Fruit fly (Drosophila melanogaster) whole organism, embryonic: Measurements from ENCODE around the gene SMC6.

Experiments used
- Atf-2 ChIP-seq: fragments of 200-800 bp; sonication (Bioruptor generic); optimal IDR thresholded peaks from 2 replicates; lab custom pipeline; 2016; ENCODE audit warnings: missing biosample characterization, missing genetic modification characterization
- Atf6 ChIP-seq: fragments of 200-800 bp; sonication (Bioruptor generic); IDR thresholded peaks from 2 replicates; pipeline ENCODE4 v1.3.6; 2022; ENCODE audit warnings: missing biosample characterization, missing genetic modification characterization
- Bdp1 ChIP-seq: fragments of 200-800 bp; sonication (Bioruptor generic); optimal IDR thresholded peaks from 3 replicates; lab custom pipeline; 2016; ENCODE audit warnings: missing biosample characterization, missing genetic modification characterization
- CG14014 ChIP-seq: fragments of 200-800 bp; sonication (Bioruptor generic); IDR thresholded peaks from 2 replicates; pipeline ENCODE4 v1.3.6; 2022; ENCODE audit warnings: missing biosample characterization, missing genetic modification characterization
- CG16813 ChIP-seq: fragments of 200-800 bp; sonication (Bioruptor generic); IDR thresholded peaks from 3 replicates; pipeline ENCODE4 v1.3.6; 2022; ENCODE audit warnings: missing biosample characterization, missing genetic modification characterization; ENCODE audit not compliant: partially characterized antibody
- CG18599 ChIP-seq: fragments of 200-800 bp; sonication (Bioruptor generic); optimal IDR thresholded peaks from 3 replicates; lab custom pipeline; 2017; ENCODE audit warnings: missing biosample characterization, missing genetic modification characterization, mild to moderate bottlenecking, moderate library complexity, missing genetic modification reagents
- CG30020 ChIP-seq: fragments of 200-800 bp; optimal IDR thresholded peaks from 2 replicates; lab custom pipeline; 2019; ENCODE audit warnings: missing biosample characterization, mild to moderate bottlenecking, missing genetic modification characterization, moderate library complexity
- CG4282 ChIP-seq: fragments of 200-800 bp; sonication (Bioruptor generic); optimal IDR thresholded peaks from 2 replicates; lab custom pipeline; 2016; ENCODE audit warnings: missing biosample characterization, missing genetic modification characterization
- CG6175 ChIP-seq: fragments of 200-800 bp; sonication (Bioruptor generic); IDR thresholded peaks from 3 replicates; pipeline ENCODE4 v1.3.6; 2022; ENCODE audit warnings: missing biosample characterization, missing genetic modification characterization
- CG6683 ChIP-seq: fragments of 200-800 bp; sonication (Bioruptor generic); optimal IDR thresholded peaks from 2 replicates; lab custom pipeline; 2017; ENCODE audit warnings: missing biosample characterization, mild to moderate bottlenecking, missing genetic modification characterization, missing genetic modification reagents
- CG7556 ChIP-seq: fragments of 200-800 bp; sonication (Bioruptor generic); optimal IDR thresholded peaks from 2 replicates; lab custom pipeline; 2017; ENCODE audit warnings: missing biosample characterization, mild to moderate bottlenecking, missing genetic modification characterization
- CG7786 ChIP-seq: fragments of 200-800 bp; sonication (Bioruptor generic); optimal IDR thresholded peaks from 2 replicates; lab custom pipeline; 2016; ENCODE audit warnings: missing biosample characterization, missing genetic modification characterization
- CG7839 ChIP-seq: fragments of 200-800 bp; sonication (Bioruptor generic); optimal IDR thresholded peaks from 3 replicates; lab custom pipeline; 2018; ENCODE audit warnings: missing biosample characterization, mild to moderate bottlenecking, missing genetic modification characterization, moderate library complexity
- CG8388 ChIP-seq: fragments of 200-800 bp; sonication (Bioruptor generic); optimal IDR thresholded peaks from 2 replicates; lab custom pipeline; 2019; ENCODE audit warnings: missing biosample characterization, mild to moderate bottlenecking, missing genetic modification characterization, moderate library complexity
- CG8924 ChIP-seq: fragments of 200-800 bp; optimal IDR thresholded peaks from 3 replicates; lab custom pipeline; 2019; ENCODE audit warnings: missing biosample characterization, mild to moderate bottlenecking, missing genetic modification characterization, moderate library complexity
- CG9437 ChIP-seq: fragments of 200-800 bp; sonication (Bioruptor generic); optimal IDR thresholded peaks from 2 replicates; lab custom pipeline; 2018; ENCODE audit warnings: missing biosample characterization, mild to moderate bottlenecking, missing genetic modification characterization
- Camta ChIP-seq: fragments of 200-800 bp; sonication (Bioruptor generic); optimal IDR thresholded peaks from 2 replicates; lab custom pipeline; 2016; ENCODE audit warnings: missing biosample characterization, missing genetic modification characterization
- D19A ChIP-seq: fragments of 200-800 bp; optimal IDR thresholded peaks from 3 replicates; lab custom pipeline; 2019; ENCODE audit warnings: missing biosample characterization, mild to moderate bottlenecking, missing genetic modification characterization, moderate library complexity
- Doc3 ChIP-seq: fragments of 200-800 bp; sonication (Bioruptor generic); IDR thresholded peaks from 3 replicates; pipeline ENCODE4 v1.3.6; 2022; ENCODE audit warnings: missing biosample characterization, missing genetic modification characterization; ENCODE audit not compliant: partially characterized antibody
- Dp ChIP-seq: fragments of 200-800 bp; sonication (Bioruptor generic); optimal IDR thresholded peaks from 2 replicates; lab custom pipeline; 2018; ENCODE audit warnings: missing biosample characterization, mild to moderate bottlenecking, missing genetic modification characterization, moderate library complexity
- Dref ChIP-seq: fragments of 200-800 bp; sonication (Bioruptor generic); IDR thresholded peaks from 2 replicates; pipeline ENCODE4 v1.3.6; 2022; ENCODE audit warnings: missing biosample characterization, missing genetic modification characterization
- E2f2 ChIP-seq: fragments of 200-800 bp; sonication (Bioruptor generic); IDR thresholded peaks from 2 replicates; pipeline ENCODE4 v1.3.6; 2022; ENCODE audit warnings: missing biosample characterization, missing genetic modification characterization
- Fer1 ChIP-seq: fragments of 200-800 bp; sonication (Bioruptor generic); optimal IDR thresholded peaks from 2 replicates; lab custom pipeline; 2017; ENCODE audit warnings: missing biosample characterization, mild to moderate bottlenecking, missing genetic modification characterization
- H2.0 ChIP-seq: fragments of 200-800 bp; sonication (Bioruptor generic); IDR thresholded peaks from 2 replicates; pipeline ENCODE4 v1.3.6; 2022; ENCODE audit warnings: missing biosample characterization, missing genetic modification characterization
- Hand ChIP-seq: fragments of 200-800 bp; sonication (Bioruptor generic); optimal IDR thresholded peaks from 2 replicates; lab custom pipeline; 2017; ENCODE audit warnings: mild to moderate bottlenecking, missing biosample characterization, missing genetic modification reagents, missing genetic modification characterization
- HmgD ChIP-seq: fragments of 200-800 bp; sonication (Bioruptor generic); optimal IDR thresholded peaks from 3 replicates; lab custom pipeline; 2016; ENCODE audit warnings: missing biosample characterization, missing genetic modification characterization
- HmgZ ChIP-seq: fragments of 200-800 bp; sonication (Bioruptor generic); optimal IDR thresholded peaks from 2 replicates; lab custom pipeline; 2018; ENCODE audit warnings: missing biosample characterization, mild to moderate bottlenecking, missing genetic modification characterization
- NC2α ChIP-seq: fragments of 200-800 bp; sonication (Bioruptor generic); optimal IDR thresholded peaks from 2 replicates; lab custom pipeline; 2016; ENCODE audit warnings: missing biosample characterization, missing genetic modification characterization
- Six4 ChIP-seq: fragments of 200-800 bp; sonication (Bioruptor generic); optimal IDR thresholded peaks from 2 replicates; lab custom pipeline; 2016; ENCODE audit warnings: missing biosample characterization, missing genetic modification characterization
- Spps ChIP-seq: fragments of 200-800 bp; sonication (Bioruptor generic); optimal IDR thresholded peaks from 2 replicates; lab custom pipeline; 2018; ENCODE audit warnings: missing biosample characterization, mild to moderate bottlenecking, missing genetic modification characterization
- aop ChIP-seq: fragments of 200-800 bp; sonication (Bioruptor generic); IDR thresholded peaks from 2 replicates; pipeline ENCODE4 v1.3.6; 2022; ENCODE audit warnings: missing biosample characterization, missing genetic modification characterization
- ci ChIP-seq: fragments of 200-800 bp; sonication (Bioruptor generic); IDR thresholded peaks from 3 replicates; pipeline ENCODE4 v1.3.6; 2022; ENCODE audit warnings: missing biosample characterization, missing genetic modification characterization
- dan ChIP-seq: fragments of 200-800 bp; sonication (Bioruptor generic); IDR thresholded peaks from 2 replicates; pipeline ENCODE4 v1.3.6; 2022; ENCODE audit warnings: missing biosample characterization, missing genetic modification characterization
- dmrt99B ChIP-seq: fragments of 200-800 bp; sonication (Bioruptor generic); optimal IDR thresholded peaks from 2 replicates; lab custom pipeline; 2018; ENCODE audit warnings: missing biosample characterization, mild to moderate bottlenecking, missing genetic modification characterization, moderate library complexity
- ewg ChIP-seq: fragments of 200-800 bp; sonication (Bioruptor generic); optimal IDR thresholded peaks from 3 replicates; lab custom pipeline; 2017; ENCODE audit warnings: mild to moderate bottlenecking, missing biosample characterization, missing genetic modification reagents, missing genetic modification characterization
- fd3F ChIP-seq: fragments of 200-800 bp; sonication (Bioruptor generic); optimal IDR thresholded peaks from 2 replicates; lab custom pipeline; 2018; ENCODE audit warnings: missing biosample characterization, mild to moderate bottlenecking, missing genetic modification characterization, moderate library complexity
- gro ChIP-seq: fragments of 200-800 bp; sonication (Bioruptor generic); optimal IDR thresholded peaks from 2 replicates; lab custom pipeline; 2016; ENCODE audit warnings: missing biosample characterization, missing genetic modification characterization
- kni ChIP-seq: fragments of 200-800 bp; sonication (Bioruptor generic); optimal IDR thresholded peaks from 3 replicates; lab custom pipeline; 2017; ENCODE audit warnings: mild to moderate bottlenecking, missing biosample characterization, missing genetic modification reagents, missing genetic modification characterization
- lilli ChIP-seq: fragments of 200-800 bp; sonication (Bioruptor generic); optimal IDR thresholded peaks from 3 replicates; lab custom pipeline; 2016; ENCODE audit warnings: missing biosample characterization, missing genetic modification characterization
- mirr ChIP-seq: fragments of 200-800 bp; sonication (Bioruptor generic); optimal IDR thresholded peaks from 3 replicates; lab custom pipeline; 2018; ENCODE audit warnings: missing biosample characterization, mild to moderate bottlenecking, missing genetic modification characterization
- mld ChIP-seq: fragments of 200-800 bp; sonication (Bioruptor generic); IDR thresholded peaks from 3 replicates; pipeline ENCODE4 v1.3.6; 2022; ENCODE audit warnings: missing biosample characterization, missing genetic modification characterization; ENCODE audit not compliant: partially characterized antibody
- prd ChIP-seq, 3 experiments: fragments of >200 bp in 2 of 3; fragments of 200-800 bp in 1 of 3; sonication (Bioruptor generic) in 1 of 3; optimal IDR thresholded peaks in 2 of 3; IDR thresholded peaks in 1 of 3; 2 replicates in 2 of 3; 3 replicates in 1 of 3; pipeline versions ENCODE4 v1.3.6 to Lab custom; 2017 to 2022; ENCODE audit warnings: missing biosample characterization in 1 of 3, missing genetic modification characterization in 1 of 3
- salm ChIP-seq: fragments of 200-800 bp; sonication (Bioruptor generic); optimal IDR thresholded peaks from 2 replicates; lab custom pipeline; 2018; ENCODE audit warnings: missing biosample characterization, mild to moderate bottlenecking, missing genetic modification characterization
- sisA ChIP-seq: fragments of 200-800 bp; sonication (Bioruptor generic); IDR thresholded peaks from 2 replicates; pipeline ENCODE4 v1.3.6; 2022; ENCODE audit warnings: missing biosample characterization, missing genetic modification characterization
- sna ChIP-seq: fragments of 200-800 bp; sonication (Bioruptor generic); IDR thresholded peaks from 2 replicates; pipeline ENCODE4 v1.3.6; 2022; ENCODE audit warnings: missing biosample characterization, missing genetic modification characterization; ENCODE audit not compliant: partially characterized antibody
- sob ChIP-seq: fragments of 200-800 bp; sonication (Bioruptor generic); IDR thresholded peaks from 2 replicates; pipeline ENCODE4 v1.3.6; 2022; ENCODE audit warnings: missing biosample characterization, missing genetic modification characterization
- tgo ChIP-seq: fragments of 200-800 bp; sonication (Bioruptor generic); IDR thresholded peaks from 3 replicates; pipeline ENCODE4 v1.3.6; 2022; ENCODE audit warnings: missing biosample characterization, missing genetic modification characterization
- ttk ChIP-seq: fragments of 200-800 bp; sonication (Bioruptor generic); IDR thresholded peaks from 2 replicates; pipeline ENCODE4 v2.1.2; 2022; ENCODE audit warnings: missing biosample characterization, missing genetic modification characterization
- vvl ChIP-seq: fragments of 200-800 bp; sonication (Bioruptor generic); IDR thresholded peaks from 2 replicates; pipeline ENCODE4 v1.3.6; 2022; ENCODE audit warnings: missing biosample characterization, missing genetic modification characterization

SMC6 gene

DNA sequence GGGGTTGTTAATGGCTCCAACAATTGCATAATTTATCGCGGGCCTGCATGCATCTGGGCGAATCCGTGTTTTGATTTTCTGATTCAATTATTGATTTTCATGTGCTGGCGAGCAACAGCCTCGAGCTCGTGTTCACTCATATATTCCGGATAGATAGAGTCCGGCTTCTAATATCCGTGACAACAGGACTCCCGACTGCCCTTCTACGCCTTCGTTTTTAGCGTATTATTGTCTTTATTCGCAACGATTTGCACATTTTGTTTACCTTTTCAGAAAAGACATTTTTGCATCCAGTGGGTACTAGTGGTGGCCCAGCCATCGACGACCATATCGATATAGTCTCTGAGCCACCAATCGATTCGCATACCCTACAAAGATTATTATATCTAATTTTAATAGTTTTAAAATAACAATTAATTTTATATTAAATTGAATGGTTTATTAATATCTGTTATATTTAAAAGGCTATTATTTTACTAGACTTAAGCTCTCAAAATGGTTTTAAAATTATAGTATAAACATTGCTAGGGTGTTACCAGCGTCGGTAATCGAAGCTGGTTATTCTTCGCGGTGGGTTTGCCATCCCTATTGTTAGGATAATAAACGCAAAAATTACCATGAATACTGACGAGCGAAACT is 31.9 kb downstream of the SMC6 start, which contains the start of the genes Myo95E and TBC1d7 (continued):
- TF ChIP-seq kni, result no peak
- TF ChIP-seq Bdp1 (GFP tag; lab: Kevin White, UChicago), result no peak
- peak; percentile 75 for TF ChIP-seq CG16813 (GFP tag; lab: Robert Waterston, UW)
- TF ChIP-seq HmgD, result no peak
- peak; percentile 96 for TF ChIP-seq Atf6
- TF ChIP-seq mld (GFP tag; lab: Robert Waterston, UW), result no peak
- no peak for TF ChIP-seq NC2α (GFP tag; lab: Kevin White, UChicago)
- peak; percentile 92 for TF ChIP-seq sob (GFP tag; lab: Robert Waterston, UW)
- TF ChIP-seq ttk (GFP tag; lab: Robert Waterston, UW), result peak; percentile 92
- peak; percentile 92 for TF ChIP-seq CG7839 (tag; lab: Kevin White, UChicago)
- TF ChIP-seq tgo, result peak; percentile 97
- peak; percentile 68 for TF ChIP-seq Dref
- TF ChIP-seq Spps, result peak; percentile 67
- no peak for TF ChIP-seq CG4282 (GFP tag; lab: Kevin White, UChicago)
- TF ChIP-seq Doc3 (GFP tag; lab: Robert Waterston, UW), result peak; percentile 57; the same call in 2 of the 3 replicates
- peak; percentile 90 for TF ChIP-seq ci (GFP tag; lab: Robert Waterston, UW)
- TF ChIP-seq D19A (tag; lab: Kevin White, UChicago), result peak; percentile 99
- TF ChIP-seq CG8924 (tag; lab: Kevin White, UChicago), result peak; percentile 91
- no peak for TF ChIP-seq Atf-2
- peak; percentile 72 for TF ChIP-seq CG6175 (GFP tag; lab: Robert Waterston, UW)
- TF ChIP-seq ewg (GFP tag; lab: Kevin White, UChicago), result peak; percentile 72
- TF ChIP-seq CG30020 (tag; lab: Kevin White, UChicago), result peak; percentile 75
- TF ChIP-seq sna, result peak; percentile 66; the same call in 1 of the 2 replicates
- no peak for TF ChIP-seq prd (optimal IDR thresholded peaks at IDR 0.05; lab: Kevin White, UChicago)
- peak; percentile 96 for TF ChIP-seq prd (GFP tag; IDR thresholded peaks at IDR 0.05; lab: Robert Waterston, UW)
- TF ChIP-seq Hand (GFP tag; lab: Kevin White, UChicago), result peak; percentile 60
- peak; percentile 10 for TF ChIP-seq Dp (GFP tag; lab: Kevin White, UChicago)
- peak; percentile 85 for TF ChIP-seq HmgZ (tag; lab: Kevin White, UChicago)
- no peak for TF ChIP-seq mirr (GFP tag; lab: Kevin White, UChicago)
- peak; percentile 12 for TF ChIP-seq Camta (GFP tag; lab: Kevin White, UChicago)
- peak; percentile 81 for TF ChIP-seq CG9437 (GFP tag; lab: Kevin White, UChicago)
- peak; percentile 97 for TF ChIP-seq vvl (GFP tag; lab: Robert Waterston, UW)
- peak; percentile 81 for TF ChIP-seq fd3F
- TF ChIP-seq CG8388 (GFP tag; lab: Kevin White, UChicago), result peak; percentile 82
- peak; percentile 74 for TF ChIP-seq salm (tag; lab: Kevin White, UChicago)
- TF ChIP-seq sisA, result peak; percentile 90
- TF ChIP-seq E2f2 (GFP tag; lab: Robert Waterston, UW), result peak; percentile 71
- no peak for TF ChIP-seq dmrt99B
- peak; percentile 83 for TF ChIP-seq Fer1 (GFP tag; lab: Kevin White, UChicago)
- peak; percentile 76 for TF ChIP-seq H2.0 (GFP tag; lab: Robert Waterston, UW)
- TF ChIP-seq CG14014, result peak; percentile 93
- peak; percentile 76 for TF ChIP-seq Six4
- TF ChIP-seq CG7786, result peak; percentile 15
- TF ChIP-seq CG18599 (GFP tag; lab: Kevin White, UChicago), result no peak
- TF ChIP-seq dan (GFP tag; lab: Robert Waterston, UW), result peak; percentile 68
- peak; percentile 79 for TF ChIP-seq lilli (GFP tag; lab: Kevin White, UChicago)
- TF ChIP-seq aop (GFP tag; lab: Robert Waterston, UW), result peak; percentile 49; the same call in 1 of the 2 replicates
- TF ChIP-seq CG6683, result peak; percentile 58
- TF ChIP-seq gro (GFP tag; lab: Kevin White, UChicago), result no peak
- TF ChIP-seq CG7556 (GFP tag; lab: Kevin White, UChicago), result peak; percentile 84
